Worm (Caenorhabditis elegans) whole organism, L3 larva: Measurements from ENCODE around the gene rpoa-1.

Experiments used
- elt-1 ChIP-seq: fragments of 150-350 bp; optimal IDR thresholded peaks from 2 replicates; lab custom pipeline; 2014; ENCODE audit warnings: missing biosample characterization, missing genetic modification characterization
- elt-2 ChIP-seq: sonication (generic microtip); optimal IDR thresholded peaks from 2 replicates; lab custom pipeline; 2016; ENCODE audit warnings: missing genetic modification reagents, mild to moderate bottlenecking, missing genetic modification characterization, missing compliant biosample characterization
- elt-3 ChIP-seq, 3 experiments: fragments of 150-350 bp in 1 of 3; sonication (generic microtip) in 2 of 3; optimal IDR thresholded peaks; 2 replicates in 2 of 3; 4 replicates in 1 of 3; lab custom pipeline; 2014 to 2017; ENCODE audit warnings: missing biosample characterization in 3 of 3, missing genetic modification characterization in 3 of 3
- fkh-2 ChIP-seq: fragments of 150-350 bp; optimal IDR thresholded peaks from 2 replicates; lab custom pipeline; 2014; ENCODE audit warnings: missing biosample characterization, missing genetic modification reagents, missing genetic modification characterization
- mdl-1 ChIP-seq: fragments of 150-350 bp; optimal IDR thresholded peaks from 2 replicates; lab custom pipeline; 2014; ENCODE audit warnings: missing biosample characterization, missing genetic modification characterization
- nhr-67 ChIP-seq: fragments of 150-350 bp; optimal IDR thresholded peaks from 2 replicates; lab custom pipeline; 2014; ENCODE audit warnings: missing biosample characterization, missing genetic modification characterization
- pqm-1 ChIP-seq: fragments of 150-350 bp; optimal IDR thresholded peaks from 2 replicates; lab custom pipeline; 2017; ENCODE audit warnings: missing biosample characterization, missing genetic modification characterization, inconsistent platforms
- skn-1 ChIP-seq: fragments of 150-350 bp; optimal IDR thresholded peaks from 2 replicates; lab custom pipeline; 2014; ENCODE audit warnings: missing biosample characterization, missing genetic modification characterization
- snpc-4 ChIP-seq: fragments of 150-350 bp; optimal IDR thresholded peaks from 2 replicates; lab custom pipeline; 2014; ENCODE audit warnings: missing biosample characterization, missing genetic modification characterization
- unc-62 ChIP-seq: fragments of 150-350 bp; sonication (generic microtip); optimal IDR thresholded peaks from 4 replicates; lab custom pipeline; 2014; ENCODE audit warnings: missing biosample characterization, missing genetic modification reagents, missing genetic modification characterization
- zag-1 ChIP-seq: fragments of 150-350 bp; optimal IDR thresholded peaks from 2 replicates; lab custom pipeline; 2014; ENCODE audit warnings: missing biosample characterization, missing genetic modification characterization
- ztf-4 ChIP-seq: fragments of 150-350 bp; optimal IDR thresholded peaks from 2 replicates; lab custom pipeline; 2014; ENCODE audit warnings: missing biosample characterization, missing genetic modification characterization

DNA sequence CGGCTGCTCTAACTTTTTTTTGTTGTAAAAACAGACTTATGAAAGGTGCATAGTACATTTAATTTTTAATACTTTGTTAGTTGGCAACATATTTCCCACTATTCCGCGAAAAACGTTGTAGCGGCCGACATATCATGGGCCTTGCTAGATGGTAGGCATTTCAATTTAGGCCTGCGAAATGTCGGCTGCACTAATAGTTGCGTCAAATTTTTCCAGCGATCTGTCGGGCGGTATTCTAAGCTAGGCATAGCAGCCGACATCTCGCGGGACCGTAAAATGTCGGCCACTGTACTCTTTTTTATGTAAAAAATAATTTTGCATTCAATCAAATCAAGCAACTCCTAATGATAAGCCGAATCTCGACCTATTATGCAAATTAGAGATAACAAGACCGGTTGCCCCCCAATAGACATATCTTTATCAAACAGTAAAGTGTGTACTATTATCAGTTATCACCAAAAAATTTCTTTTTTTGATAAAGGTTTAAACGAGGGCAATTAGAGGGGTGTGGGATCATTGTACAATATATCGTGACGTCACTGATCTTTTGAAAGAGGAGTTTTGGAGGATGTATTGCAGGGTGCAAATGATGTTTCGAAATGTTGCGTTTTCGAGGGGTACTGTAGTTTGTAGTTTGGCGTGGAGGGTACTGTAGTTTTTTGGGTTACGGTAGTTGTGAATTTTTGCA, 29.5 kb downstream of the rpoa-1 start:
- TF ChIP-seq fkh-2 (tag; lab: Kevin White, UChicago) (no peak), elt-1 (tag; lab: Kevin White, UChicago) (no peak), unc-62 (GFP tag; lab: Kevin White, UChicago) (no peak), elt-2 (peak; percentile 98), pqm-1 (peak; percentile 93), mdl-1 (tag; lab: Kevin White, UChicago) (no peak), zag-1 (tag; lab: Kevin White, UChicago) (no peak), snpc-4 (tag; lab: Kevin White, UChicago) (no peak), elt-3 (tag; optimal IDR thresholded peaks at IDR 0.05; lab: Kevin White, UChicago) (peak in 1 of 3 experiments; percentile 62), ztf-4 (tag; lab: Kevin White, UChicago) (no peak), nhr-67 (tag; lab: Kevin White, UChicago) (no peak), skn-1 (tag; lab: Kevin White, UChicago) (no peak)
